Worm (Caenorhabditis elegans) whole organism, young adult: ENCODE measurements around the gene C52A11.3.

ENCODE experiments used
- Y67H2A.10 ChIP-seq: fragments of 200-800 bp; sonication (Bioruptor generic); conservative IDR thresholded peaks from 2 replicates; pipeline ENCODE4 v1.3.6; 2022; ENCODE audit warnings: missing genetic modification reagents, missing genetic modification characterization, missing compliant biosample characterization
- ccch-3 ChIP-seq: fragments of 200-800 bp; sonication (Bioruptor generic); optimal IDR thresholded peaks from 2 replicates; lab custom pipeline; 2018; ENCODE audit warnings: mild to moderate bottlenecking, missing genetic modification characterization, missing compliant biosample characterization
- ceh-91 ChIP-seq: fragments of 200-800 bp; sonication (Bioruptor generic); IDR thresholded peaks from 2 replicates; pipeline ENCODE4 v1.3.6; 2022; ENCODE audit warnings: missing genetic modification reagents, missing genetic modification characterization, missing compliant biosample characterization
- dox-1 ChIP-seq: fragments of 200-800 bp; sonication (Bioruptor generic); IDR thresholded peaks from 2 replicates; pipeline ENCODE4 v1.3.6; 2022; ENCODE audit warnings: missing genetic modification reagents, missing genetic modification characterization, missing compliant biosample characterization
- dpl-1 ChIP-seq: fragments of 150-350 bp; optimal IDR thresholded peaks from 2 replicates; lab custom pipeline; 2014; ENCODE audit warnings: missing biosample characterization, missing genetic modification reagents, missing genetic modification characterization
- egl-44 ChIP-seq: fragments of 200-800 bp; sonication (Bioruptor generic); IDR thresholded peaks from 2 replicates; pipeline ENCODE4 v1.3.6; 2022; ENCODE audit warnings: missing genetic modification reagents, missing genetic modification characterization, missing compliant biosample characterization
- nfya-1 ChIP-seq: sonication (generic microtip); optimal IDR thresholded peaks from 2 replicates; lab custom pipeline; 2017; ENCODE audit warnings: antibody characterized with exemption, missing compliant biosample characterization, missing genetic modification characterization, borderline replicate concordance; ENCODE audit not compliant: insufficient read depth
- rcor-1 ChIP-seq: fragments of 200-800 bp; sonication (Bioruptor generic); IDR thresholded peaks from 2 replicates; pipeline ENCODE4 v1.3.6; 2022; ENCODE audit warnings: missing genetic modification reagents, missing genetic modification characterization, missing compliant biosample characterization
- snpc-1.1 ChIP-seq: sonication (generic microtip); optimal IDR thresholded peaks from 2 replicates; lab custom pipeline; 2017; ENCODE audit warnings: missing genetic modification characterization, mild to moderate bottlenecking, missing compliant biosample characterization, antibody characterized with exemption, moderate library complexity, missing genotype, missing genetic modification reagents; ENCODE audit not compliant: insufficient read depth

DNA sequence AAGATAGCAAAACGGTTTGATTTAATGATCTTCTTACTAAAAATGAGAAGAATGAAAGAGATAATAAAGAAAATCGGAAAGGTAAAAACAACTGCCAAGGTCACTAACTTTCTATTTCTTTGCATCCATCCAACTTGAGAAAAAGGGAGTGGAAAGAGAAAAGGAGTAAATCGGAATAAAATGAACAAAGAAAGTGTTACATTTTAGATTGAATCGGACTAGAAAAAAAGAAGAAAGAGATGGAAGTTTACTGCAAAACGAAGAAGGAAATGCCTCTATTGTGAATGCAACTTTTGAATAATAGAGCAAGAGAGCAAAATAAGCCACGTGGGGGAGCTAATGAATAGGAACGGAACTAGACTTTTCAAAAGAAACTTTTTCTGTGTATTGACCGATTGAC, 31.1 kb upstream of the C52A11.3 start:
- TF ChIP-seq egl-44 (no peak), dpl-1 (GFP tag; lab: Kevin White, UChicago) (no peak), ceh-91 (GFP tag; lab: Robert Waterston, UW) (no peak), snpc-1.1 (tag; lab: Kevin White, UChicago) (no peak), Y67H2A.10 (GFP tag; lab: Robert Waterston, UW) (no peak), dox-1 (no peak), nfya-1 (tag; lab: Kevin White, UChicago) (no peak), rcor-1 (GFP tag; lab: Robert Waterston, UW) (no peak), ccch-3 (GFP tag; lab: Kevin White, UChicago) (no peak)
